Fruit fly (Drosophila melanogaster): ENCODE results near the gene Rcd4.

DNA sequence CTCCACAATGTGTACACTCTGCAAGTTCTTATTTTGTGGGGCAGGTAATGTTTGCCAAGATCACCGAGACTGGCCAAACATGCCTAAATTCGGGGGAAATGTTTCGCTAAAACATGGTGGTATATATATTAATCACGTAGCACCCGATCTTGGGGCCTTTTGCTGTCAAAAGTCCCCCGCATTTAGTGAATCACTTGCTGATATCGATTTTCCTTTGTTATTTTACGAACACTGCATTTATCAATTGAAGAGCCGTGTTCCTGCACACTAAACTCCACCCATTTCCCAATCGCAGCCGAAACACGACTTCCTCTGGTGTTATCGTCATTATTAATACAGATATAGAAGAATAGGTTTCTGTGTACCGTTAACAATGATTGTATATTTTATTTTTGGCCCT, 39.1 kb downstream of the Rcd4 start:
- TF ChIP-seq dsx (GFP tag; optimal IDR thresholded peaks at IDR 0.05; ENCODE audit: poor library complexity, severe bottlenecking) (no peak), OdsH (GFP tag; optimal IDR thresholded peaks at IDR 0.05) (no peak), Eip78C (GFP tag) (no peak), Lpt (GFP tag; optimal IDR thresholded peaks at IDR 0.05) (no peak), CG7368 (GFP tag; optimal IDR thresholded peaks at IDR 0.05) (no peak), eg (GFP tag; IDR thresholded peaks at IDR 0.05) (no peak), CG11902 (GFP tag; optimal IDR thresholded peaks at IDR 0.05) (no peak), CG16779 (tag; optimal IDR thresholded peaks at IDR 0.05) (no peak), Sox15 (GFP tag; optimal IDR thresholded peaks at IDR 0.05) (no peak), Blimp-1 (GFP tag; optimal IDR thresholded peaks at IDR 0.05) (no peak), CG6854 (GFP tag; optimal IDR thresholded peaks at IDR 0.05) (no peak)
